Worm (Caenorhabditis elegans): ENCODE measurements around the gene Y73C8C.10.

DNA sequence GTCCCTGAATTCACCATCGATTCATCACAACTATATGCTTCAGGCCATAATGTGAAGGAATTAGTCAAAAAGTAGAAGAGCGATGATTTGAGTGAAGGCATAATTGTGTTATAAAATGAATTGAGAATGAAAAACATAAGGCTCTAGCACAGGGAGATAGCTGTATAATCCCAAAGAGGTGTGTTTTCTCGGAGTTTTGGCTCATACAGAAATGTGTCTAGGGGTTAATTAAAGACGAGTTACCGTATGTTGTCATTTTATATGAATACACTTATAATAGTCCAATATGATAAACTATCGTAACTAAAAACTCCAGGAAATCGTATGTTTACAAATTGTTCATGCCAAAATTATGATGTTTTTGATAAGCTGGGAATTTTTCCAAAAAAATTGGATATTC is 46.8 kb downstream of the Y73C8C.10 start, which contains the start of gene srt-5:
- TF ChIP-seq grh-1 (GFP tag; IDR thresholded peaks at IDR 0.05) (no peak), lin-15B (tag; optimal IDR thresholded peaks at IDR 0.05) (no peak), fkh-10 (GFP tag; optimal IDR thresholded peaks at IDR 0.05) (no peak), fos-1 (tag; optimal IDR thresholded peaks at IDR 0.05) (no peak), nhr-12 (tag; optimal IDR thresholded peaks at IDR 0.05) (no peak), blmp-1 (tag; optimal IDR thresholded peaks at IDR 0.05) (no peak), rnt-1 (tag; optimal IDR thresholded peaks at IDR 0.05) (no peak), aha-1 (tag; optimal IDR thresholded peaks at IDR 0.05) (no peak), egl-13 (tag; optimal IDR thresholded peaks at IDR 0.05) (no peak), nhr-11 (tag; optimal IDR thresholded peaks at IDR 0.05) (no peak), nhr-77 (tag; optimal IDR thresholded peaks at IDR 0.05) (no peak)
